Fruit fly (Drosophila melanogaster) whole organism, embryonic: ENCODE data around the gene Cyt-c1L.

ENCODE experiments used
- Adf1 ChIP-seq: fragments of 200-800 bp; sonication (Bioruptor generic); IDR thresholded peaks from 2 replicates; pipeline ENCODE4 v1.3.6; 2022; ENCODE audit warnings: missing biosample characterization, missing genetic modification characterization
- CG10654 ChIP-seq: fragments of 200-800 bp; sonication (Bioruptor generic); optimal IDR thresholded peaks from 2 replicates; lab custom pipeline; 2016; ENCODE audit warnings: missing biosample characterization, missing genetic modification characterization
- CG10959 ChIP-seq: fragments of 200-800 bp; sonication (Bioruptor generic); IDR thresholded peaks from 2 replicates; pipeline ENCODE4 v1.3.6; 2022; ENCODE audit warnings: missing biosample characterization, missing genetic modification characterization
- CG11085 ChIP-seq: fragments of 200-800 bp; sonication (Bioruptor generic); IDR thresholded peaks from 2 replicates; pipeline ENCODE4 v1.3.6; 2022; ENCODE audit warnings: missing biosample characterization, missing genetic modification characterization
- CG11695 ChIP-seq: fragments of 200-800 bp; sonication (Bioruptor generic); IDR thresholded peaks from 3 replicates; pipeline ENCODE4 v1.3.6; 2022; ENCODE audit warnings: missing biosample characterization, missing genetic modification characterization
- CG1233 ChIP-seq: fragments of 200-800 bp; sonication (Bioruptor generic); optimal IDR thresholded peaks from 4 replicates; lab custom pipeline; 2018; ENCODE audit warnings: missing biosample characterization, mild to moderate bottlenecking, missing genetic modification characterization
- CG13287 ChIP-seq: fragments of 200-800 bp; sonication (Bioruptor generic); IDR thresholded peaks from 2 replicates; pipeline ENCODE4 v1.3.6; 2022; ENCODE audit warnings: missing biosample characterization, missing genetic modification characterization; ENCODE audit not compliant: partially characterized antibody
- CG17186 ChIP-seq: fragments of 200-800 bp; sonication (Bioruptor generic); optimal IDR thresholded peaks from 3 replicates; lab custom pipeline; 2017; ENCODE audit warnings: missing biosample characterization, missing genetic modification reagents, missing genetic modification characterization
- CG17568 ChIP-seq: fragments of 200-800 bp; sonication (Bioruptor generic); optimal IDR thresholded peaks from 2 replicates; lab custom pipeline; 2018; ENCODE audit warnings: missing biosample characterization, mild to moderate bottlenecking, missing genetic modification characterization, moderate library complexity
- CG17612 ChIP-seq: fragments of 200-800 bp; sonication (Bioruptor generic); IDR thresholded peaks from 2 replicates; pipeline ENCODE4 v1.3.6; 2022; ENCODE audit warnings: missing biosample characterization, missing genetic modification characterization
- CG18011 ChIP-seq: fragments of 200-800 bp; sonication (Bioruptor generic); optimal IDR thresholded peaks from 2 replicates; lab custom pipeline; 2017; ENCODE audit warnings: missing biosample characterization, missing genetic modification characterization, mild to moderate bottlenecking, moderate library complexity, missing genotype
- CG2116 ChIP-seq: fragments of 200-800 bp; sonication (Bioruptor generic); optimal IDR thresholded peaks from 3 replicates; lab custom pipeline; 2018; ENCODE audit warnings: missing biosample characterization, mild to moderate bottlenecking, missing genetic modification characterization
- CG4282 ChIP-seq: fragments of 200-800 bp; sonication (Bioruptor generic); optimal IDR thresholded peaks from 2 replicates; lab custom pipeline; 2016; ENCODE audit warnings: missing biosample characterization, missing genetic modification characterization
- CG43689 ChIP-seq: fragments of 200-800 bp; sonication (Bioruptor generic); IDR thresholded peaks from 2 replicates; pipeline ENCODE4 v1.3.6; 2022; ENCODE audit warnings: missing biosample characterization, missing genetic modification characterization
- CG5180 ChIP-seq: fragments of 200-800 bp; sonication (Bioruptor generic); optimal IDR thresholded peaks from 3 replicates; lab custom pipeline; 2017; ENCODE audit warnings: missing biosample characterization, missing genetic modification characterization, mild to moderate bottlenecking, moderate library complexity, missing genetic modification reagents
- CG7963 ChIP-seq: fragments of 200-800 bp; sonication (Bioruptor generic); IDR thresholded peaks from 3 replicates; pipeline ENCODE4 v1.3.6; 2022; ENCODE audit warnings: missing biosample characterization, missing genetic modification characterization; ENCODE audit not compliant: partially characterized antibody
- CG9932 ChIP-seq: fragments of 200-800 bp; sonication (Bioruptor generic); IDR thresholded peaks from 2 replicates; pipeline ENCODE4 v1.3.6; 2022; ENCODE audit warnings: missing biosample characterization, missing genetic modification characterization
- CkIIα-i1 ChIP-seq: fragments of 200-800 bp; sonication (Bioruptor generic); IDR thresholded peaks from 2 replicates; pipeline ENCODE4 v1.3.6; 2022; ENCODE audit warnings: missing biosample characterization, missing genetic modification characterization
- Dll ChIP-seq: fragments of 200-800 bp; sonication (Bioruptor generic); IDR thresholded peaks from 4 replicates; pipeline ENCODE4 v1.3.6; 2022; ENCODE audit warnings: missing biosample characterization, missing genetic modification characterization; ENCODE audit not compliant: partially characterized antibody
- Ets97D ChIP-seq: fragments of 200-800 bp; sonication (Bioruptor generic); optimal IDR thresholded peaks from 3 replicates; lab custom pipeline; 2016; ENCODE audit warnings: missing biosample characterization, missing genetic modification characterization
- Gug ChIP-seq: fragments of 200-800 bp; sonication (Bioruptor generic); IDR thresholded peaks from 4 replicates; pipeline ENCODE4 v1.3.6; 2022; ENCODE audit warnings: missing biosample characterization, missing genetic modification characterization
- HmgZ ChIP-seq: fragments of 200-800 bp; sonication (Bioruptor generic); optimal IDR thresholded peaks from 2 replicates; lab custom pipeline; 2018; ENCODE audit warnings: missing biosample characterization, mild to moderate bottlenecking, missing genetic modification characterization
- Lhr ChIP-seq: fragments of 200-800 bp; sonication (Bioruptor generic); optimal IDR thresholded peaks from 3 replicates; lab custom pipeline; 2017; ENCODE audit warnings: mild to moderate bottlenecking, missing biosample characterization, missing genetic modification reagents, missing genetic modification characterization
- MBD-R2 ChIP-seq: fragments of 200-800 bp; sonication (Bioruptor generic); IDR thresholded peaks from 2 replicates; pipeline ENCODE4 v1.3.6; 2022; ENCODE audit warnings: missing biosample characterization, missing genetic modification characterization
- Max ChIP-seq: fragments of 200-800 bp; sonication (Bioruptor generic); optimal IDR thresholded peaks from 2 replicates; lab custom pipeline; 2016; ENCODE audit warnings: missing biosample characterization, mild to moderate bottlenecking, missing genetic modification characterization
- Oaz ChIP-seq: fragments of 200-800 bp; sonication (Bioruptor generic); IDR thresholded peaks from 2 replicates; pipeline ENCODE4 v1.3.6; 2022; ENCODE audit warnings: missing biosample characterization, missing genetic modification characterization
- Opbp ChIP-seq: fragments of 200-800 bp; sonication (Bioruptor generic); IDR thresholded peaks from 3 replicates; pipeline ENCODE4 v1.3.6; 2022; ENCODE audit warnings: missing biosample characterization, missing genetic modification characterization; ENCODE audit not compliant: partially characterized antibody
- Scr ChIP-seq: fragments of 200-800 bp; sonication (Bioruptor generic); IDR thresholded peaks from 2 replicates; pipeline ENCODE4 v1.3.6; 2022; ENCODE audit warnings: missing biosample characterization, missing genetic modification characterization; ENCODE audit not compliant: partially characterized antibody
- TFAM ChIP-seq: fragments of 200-800 bp; sonication (Bioruptor generic); optimal IDR thresholded peaks from 2 replicates; lab custom pipeline; 2017; ENCODE audit warnings: missing biosample characterization, missing genetic modification characterization, inconsistent platforms
- Xrp1 ChIP-seq: fragments of 200-800 bp; sonication (Bioruptor generic); IDR thresholded peaks from 2 replicates; pipeline ENCODE4 v1.3.6; 2022; ENCODE audit warnings: missing biosample characterization, missing genetic modification characterization
- ab ChIP-seq: fragments of 200-800 bp; sonication (Bioruptor generic); optimal IDR thresholded peaks from 2 replicates; lab custom pipeline; 2016; ENCODE audit warnings: missing biosample characterization, missing genetic modification characterization
- ara ChIP-seq: fragments of 200-800 bp; sonication (Bioruptor generic); IDR thresholded peaks from 2 replicates; pipeline ENCODE4 v1.3.6; 2022; ENCODE audit warnings: missing biosample characterization, missing genetic modification characterization
- bcd ChIP-seq: fragments of 200-800 bp; sonication (Bioruptor generic); optimal IDR thresholded peaks from 2 replicates; lab custom pipeline; 2017; ENCODE audit warnings: missing biosample characterization, mild to moderate bottlenecking, missing genetic modification characterization
- corto ChIP-seq: fragments of 200-800 bp; sonication (Bioruptor generic); optimal IDR thresholded peaks from 2 replicates; lab custom pipeline; 2016; ENCODE audit warnings: missing biosample characterization, mild to moderate bottlenecking, missing genetic modification characterization, moderate library complexity
- cwo ChIP-seq: fragments of 200-800 bp; sonication (Bioruptor generic); optimal IDR thresholded peaks from 3 replicates; lab custom pipeline; 2017; ENCODE audit warnings: missing biosample characterization, missing genetic modification characterization, mild to moderate bottlenecking, moderate library complexity, missing genetic modification reagents
- dysf ChIP-seq: fragments of 200-800 bp; sonication (Bioruptor generic); IDR thresholded peaks from 3 replicates; pipeline ENCODE4 v1.3.6; 2022; ENCODE audit warnings: missing biosample characterization, missing genetic modification characterization
- en ChIP-seq: fragments of 200-800 bp; sonication (Bioruptor generic); optimal IDR thresholded peaks from 2 replicates; lab custom pipeline; 2016; ENCODE audit warnings: missing biosample characterization, missing genetic modification characterization
- lilli ChIP-seq: fragments of 200-800 bp; sonication (Bioruptor generic); optimal IDR thresholded peaks from 3 replicates; lab custom pipeline; 2016; ENCODE audit warnings: missing biosample characterization, missing genetic modification characterization
- nau ChIP-seq: fragments of 200-800 bp; sonication (Bioruptor generic); optimal IDR thresholded peaks from 3 replicates; lab custom pipeline; 2017; ENCODE audit warnings: missing biosample characterization, mild to moderate bottlenecking, missing genetic modification characterization, missing genetic modification reagents
- nmo ChIP-seq: fragments of 200-800 bp; sonication (Bioruptor generic); optimal IDR thresholded peaks from 2 replicates; lab custom pipeline; 2018; ENCODE audit warnings: missing biosample characterization, mild to moderate bottlenecking, missing genetic modification characterization, moderate library complexity
- nom ChIP-seq: fragments of 200-800 bp; sonication (Bioruptor generic); optimal IDR thresholded peaks from 2 replicates; lab custom pipeline; 2017; ENCODE audit warnings: missing biosample characterization, missing genetic modification characterization, mild to moderate bottlenecking, moderate library complexity, missing genetic modification reagents
- odd ChIP-seq: fragments of 200-800 bp; sonication (Bioruptor generic); optimal IDR thresholded peaks from 2 replicates; lab custom pipeline; 2017; ENCODE audit warnings: missing biosample characterization, mild to moderate bottlenecking, missing genetic modification characterization
- pho ChIP-seq: fragments of 200-800 bp; sonication (Bioruptor generic); optimal IDR thresholded peaks from 2 replicates; lab custom pipeline; 2016; ENCODE audit warnings: missing biosample characterization, missing genetic modification characterization
- sens ChIP-seq: fragments of 200-800 bp; sonication (Bioruptor generic); peaks from one replicate; lab custom pipeline; 2016; ENCODE audit warnings: missing biosample characterization, missing genetic modification characterization
- shn ChIP-seq: fragments of 200-800 bp; sonication (Bioruptor generic); optimal IDR thresholded peaks from 3 replicates; lab custom pipeline; 2016; ENCODE audit warnings: missing biosample characterization, missing genetic modification characterization
- sob ChIP-seq: fragments of 200-800 bp; sonication (Bioruptor generic); IDR thresholded peaks from 2 replicates; pipeline ENCODE4 v1.3.6; 2022; ENCODE audit warnings: missing biosample characterization, missing genetic modification characterization
- sr ChIP-seq: fragments of 200-800 bp; sonication (Bioruptor generic); IDR thresholded peaks from 3 replicates; pipeline ENCODE4 v1.3.6; 2022; ENCODE audit warnings: missing biosample characterization, missing genetic modification characterization
- yki ChIP-seq: fragments of >200 bp; optimal IDR thresholded peaks from 3 replicates; lab custom pipeline; 2018
- zen2 ChIP-seq: fragments of 200-800 bp; sonication (Bioruptor generic); IDR thresholded peaks from 3 replicates; pipeline ENCODE4 v1.3.6; 2022; ENCODE audit warnings: missing biosample characterization, missing genetic modification characterization; ENCODE audit not compliant: partially characterized antibody
- zfh1 ChIP-seq: fragments of 200-800 bp; sonication (Bioruptor generic); IDR thresholded peaks from 3 replicates; pipeline ENCODE4 v1.3.6; 2022; ENCODE audit warnings: missing biosample characterization, missing genetic modification characterization

Cyt-c1L gene

dm6 chr3R:29207012-29207656 lies 3.2 kb upstream of the Cyt-c1L start (continued):
- no peak for TF ChIP-seq CG7963
- peak; percentile 64 for TF ChIP-seq nmo (GFP tag; lab: Kevin White, UChicago)
- TF ChIP-seq CG11085 (GFP tag; lab: Robert Waterston, UW): peak; percentile 63
- TF ChIP-seq pho (GFP tag; lab: Kevin White, UChicago): no peak
- peak; percentile 67; the same call in 2 of the 3 replicates for TF ChIP-seq CG11695 (GFP tag; lab: Robert Waterston, UW)
- peak; percentile 47 for TF ChIP-seq CG1233 (GFP tag; lab: Kevin White, UChicago)
- peak; percentile 48 for TF ChIP-seq sens (GFP tag; lab: Kevin White, UChicago)
- peak; percentile 24 for TF ChIP-seq CG5180 (GFP tag; lab: Kevin White, UChicago)
- no peak for TF ChIP-seq zen2 (GFP tag; lab: Robert Waterston, UW)
- TF ChIP-seq corto (GFP tag; lab: Kevin White, UChicago): no peak
- peak; percentile 30 for TF ChIP-seq HmgZ (tag; lab: Kevin White, UChicago)
- peak; percentile 45 for TF ChIP-seq lilli (GFP tag; lab: Kevin White, UChicago)
- TF ChIP-seq TFAM: no peak
- no peak for TF ChIP-seq CkIIα-i1 (GFP tag; lab: Robert Waterston, UW)
- peak; percentile 79 for TF ChIP-seq zfh1
- TF ChIP-seq nom (GFP tag; lab: Kevin White, UChicago): peak; percentile 82
- TF ChIP-seq CG10959 (GFP tag; lab: Robert Waterston, UW): peak; percentile 32; the same call in 1 of the 2 replicates
- TF ChIP-seq CG4282 (GFP tag; lab: Kevin White, UChicago): no peak
- TF ChIP-seq shn (GFP tag; lab: Kevin White, UChicago): no peak
- TF ChIP-seq Max (GFP tag; lab: Kevin White, UChicago): peak; percentile 0
- peak; percentile 23 for TF ChIP-seq CG17568 (GFP tag; lab: Kevin White, UChicago)
- TF ChIP-seq sob (GFP tag; lab: Robert Waterston, UW): peak; percentile 75
- TF ChIP-seq CG9932 (GFP tag; lab: Robert Waterston, UW): peak; percentile 66
- TF ChIP-seq ara (GFP tag; lab: Robert Waterston, UW): peak; percentile 69
- TF ChIP-seq Adf1 (GFP tag; lab: Robert Waterston, UW): 0 out of 2 replicates have a peak, but pooled peaks have one; percentile 33
- TF ChIP-seq CG43689 (GFP tag; lab: Robert Waterston, UW): peak; percentile 45; the same call in 1 of the 2 replicates
- TF ChIP-seq CG13287: no peak
- TF ChIP-seq Oaz (GFP tag; lab: Robert Waterston, UW): no peak
- TF ChIP-seq nau (GFP tag; lab: Kevin White, UChicago): no peak
- peak; percentile 28; the same call in 1 of the 2 replicates for TF ChIP-seq CG17612
- TF ChIP-seq Scr (GFP tag; lab: Robert Waterston, UW): no peak
- no peak for TF ChIP-seq Ets97D (GFP tag; lab: Kevin White, UChicago)
- TF ChIP-seq Xrp1 (GFP tag; lab: Robert Waterston, UW): peak; percentile 75
- no peak for TF ChIP-seq yki (lab: Kevin White, UChicago)
- TF ChIP-seq Lhr (GFP tag; lab: Kevin White, UChicago): no peak
- peak; percentile 72; the same call in 3 of the 4 replicates for TF ChIP-seq Gug (GFP tag; lab: Robert Waterston, UW)
- TF ChIP-seq CG10654: peak; percentile 32
- peak; percentile 16; the same call in 1 of the 2 replicates for TF ChIP-seq MBD-R2
- TF ChIP-seq CG18011 (GFP tag; lab: Kevin White, UChicago): no peak
- TF ChIP-seq Opbp: no peak
- no peak for TF ChIP-seq CG2116
- no peak for TF ChIP-seq en (GFP tag; lab: Kevin White, UChicago)
- TF ChIP-seq dysf: peak; percentile 83
- TF ChIP-seq sr: no peak
- no peak for TF ChIP-seq ab (GFP tag; lab: Kevin White, UChicago)
- peak; percentile 17 for TF ChIP-seq odd (GFP tag; lab: Kevin White, UChicago)
- TF ChIP-seq Dll (GFP tag; lab: Robert Waterston, UW): no peak
- TF ChIP-seq cwo (GFP tag; lab: Kevin White, UChicago): peak; percentile 24
- no peak for TF ChIP-seq CG17186 (GFP tag; lab: Kevin White, UChicago)
- TF ChIP-seq bcd: peak; percentile 66
